Worm (Caenorhabditis elegans): ENCODE results near the gene F38E9.1.
A peak's percentile ranks its signal among the peaks of the same experiment; 100 is the strongest.

Gene F38E9.1

DNA sequence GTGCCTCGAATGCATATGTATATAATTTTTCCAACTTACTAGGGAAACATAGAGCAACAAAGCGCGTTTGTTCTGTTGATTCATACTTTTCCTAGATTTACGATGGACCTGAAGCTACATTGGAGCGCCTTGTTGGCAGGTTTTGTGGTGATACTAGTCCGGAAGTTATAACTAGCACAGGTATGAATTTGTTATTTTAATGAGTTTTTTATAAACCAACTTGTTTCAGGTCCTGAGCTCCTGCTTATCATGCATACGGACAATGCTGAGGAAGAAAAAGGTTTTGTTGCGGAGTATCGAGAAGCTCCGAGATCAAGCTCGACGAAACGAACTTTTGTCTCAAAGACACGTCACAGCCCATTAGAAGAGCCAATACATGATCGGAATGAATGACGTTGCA is at the start of gene F38E9.1:
TSS of gene F38E9.1 (plus strand) at position 301 of the 400 bp plus-strand sequence.
- TF ChIP-seq ama-1 (optimal IDR thresholded peaks at IDR 0.05) (no peak), nhr-77 (tag; optimal IDR thresholded peaks at IDR 0.05) (no peak), nhr-129 (tag; optimal IDR thresholded peaks at IDR 0.05) (no peak), aly-2 (tag; optimal IDR thresholded peaks at IDR 0.05) (no peak), unc-62 (GFP tag; optimal IDR thresholded peaks at IDR 0.05) (no peak), ztf-4 (tag; optimal IDR thresholded peaks at IDR 0.05) (no peak), nhr-6 (tag; optimal IDR thresholded peaks at IDR 0.05) (no peak), mab-5 (tag; optimal IDR thresholded peaks at IDR 0.05) (no peak), lin-39 (tag; optimal IDR thresholded peaks at IDR 0.05) (no peak), nhr-10 (tag; optimal IDR thresholded peaks at IDR 0.05) (no peak), skn-1 (tag; optimal IDR thresholded peaks at IDR 0.05) (no peak), ceh-82 (tag; optimal IDR thresholded peaks at IDR 0.05) (no peak), elt-3 (tag; optimal IDR thresholded peaks at IDR 0.05) (no peak), unc-39 (tag; optimal IDR thresholded peaks at IDR 0.05) (no peak)

DNA sequence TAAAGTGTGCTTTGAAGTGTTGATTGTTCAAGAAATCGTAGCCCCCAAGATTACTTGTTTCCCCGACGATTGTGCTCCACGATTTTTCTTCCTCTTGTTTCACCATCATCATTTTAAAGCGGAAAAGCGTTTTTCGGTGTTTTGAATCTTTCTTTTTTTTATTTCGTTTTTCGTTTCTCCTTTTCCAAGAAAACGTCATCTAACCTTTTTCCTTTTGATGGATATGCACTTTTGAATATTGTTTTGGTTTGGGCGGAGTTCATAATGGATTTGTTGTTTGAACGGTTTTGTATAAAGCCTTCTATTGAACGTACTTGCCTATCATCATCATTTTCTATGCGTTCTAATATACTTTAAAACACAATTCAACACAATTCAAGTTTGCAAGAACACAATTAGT is 38.7 kb upstream of the F38E9.1 start, which contains the start of gene F38E9.6:
TSS of gene F38E9.6 (plus strand) at position 301 of the 400 bp plus-strand sequence.
- TF ChIP-seq nhr-25 (tag; optimal IDR thresholded peaks at IDR 0.05) (no peak), mab-5 (tag; optimal IDR thresholded peaks at IDR 0.05) (no peak), crh-2 (tag; optimal IDR thresholded peaks at IDR 0.05) (no peak), mbf-1 (tag; optimal IDR thresholded peaks at IDR 0.05) (no peak), lin-11 (tag; optimal IDR thresholded peaks at IDR 0.05) (no peak), fos-1 (tag; optimal IDR thresholded peaks at IDR 0.05) (no peak), sma-9 (GFP tag; optimal IDR thresholded peaks at IDR 0.05) (no peak), sma-9 (tag; optimal IDR thresholded peaks at IDR 0.05) (no peak), nhr-6 (tag; optimal IDR thresholded peaks at IDR 0.05) (no peak), C34F6.9 (tag; optimal IDR thresholded peaks at IDR 0.05) (no peak), nhr-21 (tag; optimal IDR thresholded peaks at IDR 0.05) (no peak), sem-4 (tag; optimal IDR thresholded peaks at IDR 0.05) (no peak), F13H6.1 (tag; optimal IDR thresholded peaks at IDR 0.05) (no peak), ZK546.5 (tag; optimal IDR thresholded peaks at IDR 0.05) (no peak)

DNA sequence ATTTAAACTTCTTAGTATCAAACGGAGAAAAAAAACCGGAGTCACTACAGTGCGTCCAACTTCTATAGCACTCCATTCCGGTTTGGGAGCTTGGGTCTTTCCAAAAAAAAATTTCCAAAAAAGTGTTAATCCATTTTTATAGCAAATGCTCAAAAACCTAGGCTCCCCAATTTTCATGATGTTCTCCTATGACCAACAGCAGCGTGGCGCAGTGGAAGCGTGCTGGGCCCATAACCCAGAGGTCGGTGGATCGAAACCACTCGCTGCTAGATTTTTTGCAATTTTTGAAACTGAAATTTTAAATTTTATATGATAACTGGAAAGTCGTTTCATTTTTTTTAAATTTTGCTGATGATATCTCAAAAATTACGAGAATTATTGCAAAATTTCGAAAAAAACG is 29.9 kb upstream of the F38E9.1 start:
- TF ChIP-seq unc-55 (GFP tag; optimal IDR thresholded peaks at IDR 0.05) (no peak), lin-11 (tag; optimal IDR thresholded peaks at IDR 0.05) (no peak), ama-1 (optimal IDR thresholded peaks at IDR 0.05) (no peak), mdl-1 (tag; optimal IDR thresholded peaks at IDR 0.05) (no peak), nhr-10 (tag; optimal IDR thresholded peaks at IDR 0.05) (no peak), sem-4 (tag; optimal IDR thresholded peaks at IDR 0.05) (no peak), lsy-2 (tag; optimal IDR thresholded peaks at IDR 0.05) (no peak), crh-2 (tag; optimal IDR thresholded peaks at IDR 0.05) (no peak), peb-1 (tag; optimal IDR thresholded peaks at IDR 0.05) (no peak), ztf-11 (tag; optimal IDR thresholded peaks at IDR 0.05) (no peak), ZK546.5 (tag; optimal IDR thresholded peaks at IDR 0.05) (no peak), F13H6.1 (tag; optimal IDR thresholded peaks at IDR 0.05) (no peak), nhr-25 (tag; optimal IDR thresholded peaks at IDR 0.05) (no peak), zag-1 (tag; optimal IDR thresholded peaks at IDR 0.05) (no peak), nhr-237 (tag; optimal IDR thresholded peaks at IDR 0.05) (no peak), unc-62 (GFP tag; optimal IDR thresholded peaks at IDR 0.05) (no peak)

DNA sequence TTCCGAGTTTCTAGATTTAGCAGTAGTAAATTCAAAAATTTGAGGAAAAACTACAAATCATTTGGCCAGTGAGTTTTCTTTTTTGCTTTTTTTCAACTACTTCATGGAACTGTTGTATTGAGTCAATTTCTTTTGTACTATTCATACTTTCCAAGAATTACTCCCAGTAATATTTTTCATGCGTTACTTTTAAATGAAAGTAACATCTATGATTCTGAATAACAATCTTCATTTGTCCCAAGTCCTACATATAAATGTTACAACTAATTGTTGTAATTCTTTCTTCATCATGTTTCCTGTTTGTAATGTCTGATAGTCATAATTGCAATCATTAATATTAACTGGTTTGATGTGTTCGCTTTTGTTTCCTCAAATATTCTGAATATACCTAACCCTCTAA is 27.2 kb upstream of the F38E9.1 start:
- TF ChIP-seq gmeb-1 (tag; optimal IDR thresholded peaks at IDR 0.05), result no peak
- no peak for TF ChIP-seq nhr-21 (tag; optimal IDR thresholded peaks at IDR 0.05)
- no peak for TF ChIP-seq fos-1 (tag; optimal IDR thresholded peaks at IDR 0.05)
- TF ChIP-seq unc-39 (tag; optimal IDR thresholded peaks at IDR 0.05), result no peak
- TF ChIP-seq ztf-4 (tag; optimal IDR thresholded peaks at IDR 0.05), result no peak
- TF ChIP-seq ztf-1 (GFP tag; conservative IDR thresholded peaks at IDR 0.05), result no peak
- TF ChIP-seq egl-27 (tag; optimal IDR thresholded peaks at IDR 0.05), result no peak
- TF ChIP-seq sma-3 (GFP tag; optimal IDR thresholded peaks at IDR 0.05), result no peak

DNA sequence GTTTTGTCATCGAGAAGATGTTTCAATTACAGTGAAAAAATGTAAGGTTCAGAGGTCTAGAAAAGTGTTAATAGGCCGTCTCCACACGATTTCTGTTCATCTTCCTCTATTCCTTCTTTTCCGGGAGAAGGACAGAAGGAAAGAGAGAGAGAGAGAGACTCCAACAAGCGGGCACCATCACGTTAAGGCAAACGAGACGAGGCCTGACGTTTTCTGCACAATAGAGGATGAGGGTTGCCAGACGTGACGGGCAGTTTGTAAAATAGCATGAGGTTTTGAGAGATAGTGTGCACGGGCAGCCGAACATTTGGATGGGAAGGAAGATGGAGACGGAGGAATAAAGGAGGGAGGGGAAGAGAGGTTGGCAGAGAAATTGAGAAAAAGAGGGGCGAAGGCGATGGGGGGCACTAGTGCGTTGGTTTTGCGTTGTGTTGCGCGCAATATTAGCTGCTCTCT is 25.0 kb upstream of the F38E9.1 start, which contains the start of gene twf-2:
TSS of gene twf-2 (plus strand) at position 405 of the 456 bp plus-strand sequence.
- TF ChIP-seq Y55F3AM.14 (GFP tag; optimal IDR thresholded peaks at IDR 0.05) (peak; percentile 48), dmd-4 (tag; optimal IDR thresholded peaks at IDR 0.05) (no peak), ztf-11 (tag; optimal IDR thresholded peaks at IDR 0.05) (no peak), nhr-12 (tag; optimal IDR thresholded peaks at IDR 0.05) (no peak), blmp-1 (tag; optimal IDR thresholded peaks at IDR 0.05; ENCODE audit: insufficient read depth) (no peak), ceh-16 (tag; optimal IDR thresholded peaks at IDR 0.05) (no peak), nhr-77 (tag; optimal IDR thresholded peaks at IDR 0.05) (no peak), lin-13 (GFP tag; optimal IDR thresholded peaks at IDR 0.05) (peak; percentile 52), nhr-237 (tag; optimal IDR thresholded peaks at IDR 0.05) (no peak), elt-1 (tag; optimal IDR thresholded peaks at IDR 0.05) (no peak), R02D3.7 (tag; optimal IDR thresholded peaks at IDR 0.05) (no peak), gmeb-1 (tag; optimal IDR thresholded peaks at IDR 0.05) (peak; percentile 60), ama-1 (optimal IDR thresholded peaks at IDR 0.05) (no peak), unc-39 (tag; optimal IDR thresholded peaks at IDR 0.05) (no peak), elt-3 (tag; optimal IDR thresholded peaks at IDR 0.05) (no peak), sem-4 (tag; optimal IDR thresholded peaks at IDR 0.05) (peak; percentile 49), nhr-21 (tag; optimal IDR thresholded peaks at IDR 0.05) (peak; percentile 60), ztf-4 (tag; optimal IDR thresholded peaks at IDR 0.05) (no peak), snpc-4 (tag; optimal IDR thresholded peaks at IDR 0.05) (peak; percentile 71), nhr-23 (tag; optimal IDR thresholded peaks at IDR 0.05) (no peak)

Data from whole organism, L2 larva.